Fruit fly (Drosophila melanogaster) whole organism, embryonic: ENCODE results near the gene CG7402.

Experiments used
- Adf1 ChIP-seq: fragments of 200-800 bp; sonication (Bioruptor generic); IDR thresholded peaks from 2 replicates; pipeline ENCODE4 v1.3.6; 2022; ENCODE audit warnings: missing biosample characterization, missing genetic modification characterization
- Asciz ChIP-seq: fragments of 200-800 bp; sonication (Bioruptor generic); optimal IDR thresholded peaks from 2 replicates; lab custom pipeline; 2017; ENCODE audit warnings: missing biosample characterization, mild to moderate bottlenecking, missing genetic modification characterization, missing genetic modification reagents
- CG10147 ChIP-seq: fragments of 200-800 bp; sonication (Bioruptor generic); optimal IDR thresholded peaks from 2 replicates; lab custom pipeline; 2019; ENCODE audit warnings: missing biosample characterization, mild to moderate bottlenecking, missing genetic modification characterization, moderate library complexity
- CG11093 ChIP-seq: fragments of 200-800 bp; sonication (Bioruptor generic); IDR thresholded peaks from 3 replicates; pipeline ENCODE4 v1.3.6; 2022; ENCODE audit warnings: missing biosample characterization, missing genetic modification characterization
- CG12299 ChIP-seq: fragments of 200-800 bp; sonication (Bioruptor generic); optimal IDR thresholded peaks from 2 replicates; lab custom pipeline; 2018; ENCODE audit warnings: missing biosample characterization, mild to moderate bottlenecking, missing genetic modification characterization
- CG13287 ChIP-seq: fragments of 200-800 bp; sonication (Bioruptor generic); IDR thresholded peaks from 2 replicates; pipeline ENCODE4 v1.3.6; 2022; ENCODE audit warnings: missing biosample characterization, missing genetic modification characterization; ENCODE audit not compliant: partially characterized antibody
- CG13296 ChIP-seq: fragments of 200-800 bp; sonication (Bioruptor generic); optimal IDR thresholded peaks from 3 replicates; lab custom pipeline; 2018; ENCODE audit warnings: missing biosample characterization, mild to moderate bottlenecking, missing genetic modification characterization
- CG13894 ChIP-seq: fragments of 200-800 bp; sonication (Bioruptor generic); optimal IDR thresholded peaks from 3 replicates; lab custom pipeline; 2018; ENCODE audit warnings: missing biosample characterization, mild to moderate bottlenecking, missing genetic modification characterization, moderate library complexity
- CG15479 ChIP-seq: fragments of 200-800 bp; sonication (Bioruptor generic); optimal IDR thresholded peaks from 3 replicates; lab custom pipeline; 2019; ENCODE audit warnings: missing biosample characterization, mild to moderate bottlenecking, missing genetic modification characterization, moderate library complexity
- CG17359 ChIP-seq: fragments of 200-800 bp; sonication (Bioruptor generic); optimal IDR thresholded peaks from 3 replicates; lab custom pipeline; 2018; ENCODE audit warnings: missing biosample characterization, mild to moderate bottlenecking, missing genetic modification characterization, moderate library complexity
- CG1792 ChIP-seq: fragments of 200-800 bp; sonication (Bioruptor generic); optimal IDR thresholded peaks from 2 replicates; lab custom pipeline; 2016; ENCODE audit warnings: missing biosample characterization, missing genetic modification characterization
- CG2202 ChIP-seq: fragments of 200-800 bp; sonication (Bioruptor generic); optimal IDR thresholded peaks from 2 replicates; lab custom pipeline; 2018; ENCODE audit warnings: missing biosample characterization, mild to moderate bottlenecking, missing genetic modification characterization
- CG30403 ChIP-seq: fragments of 200-800 bp; sonication (Bioruptor generic); optimal IDR thresholded peaks from 3 replicates; lab custom pipeline; 2016; ENCODE audit warnings: missing biosample characterization, missing genetic modification characterization
- CG5953 ChIP-seq: fragments of 200-800 bp; sonication (Bioruptor generic); IDR thresholded peaks from 2 replicates; pipeline ENCODE4 v1.3.6; 2022; ENCODE audit warnings: missing biosample characterization, missing genetic modification characterization
- CG6765 ChIP-seq: fragments of 200-800 bp; sonication (Bioruptor generic); optimal IDR thresholded peaks from 3 replicates; lab custom pipeline; 2017; ENCODE audit warnings: missing biosample characterization, mild to moderate bottlenecking, missing genetic modification characterization
- CG8765 ChIP-seq: fragments of 200-800 bp; sonication (Bioruptor generic); IDR thresholded peaks from 2 replicates; pipeline ENCODE4 v1.3.6; 2022; ENCODE audit warnings: missing biosample characterization, missing genetic modification characterization
- CG9215 ChIP-seq: fragments of 200-800 bp; sonication (Bioruptor generic); IDR thresholded peaks from 2 replicates; pipeline ENCODE4 v1.3.6; 2022; ENCODE audit warnings: missing biosample characterization, missing genetic modification characterization
- CG9437 ChIP-seq: fragments of 200-800 bp; sonication (Bioruptor generic); optimal IDR thresholded peaks from 2 replicates; lab custom pipeline; 2018; ENCODE audit warnings: missing biosample characterization, mild to moderate bottlenecking, missing genetic modification characterization
- CkIIα-i1 ChIP-seq: fragments of 200-800 bp; sonication (Bioruptor generic); IDR thresholded peaks from 2 replicates; pipeline ENCODE4 v1.3.6; 2022; ENCODE audit warnings: missing biosample characterization, missing genetic modification characterization
- Doc2 ChIP-seq: fragments of 200-800 bp; sonication (Bioruptor generic); IDR thresholded peaks from 2 replicates; pipeline ENCODE4 v1.3.6; 2022; ENCODE audit warnings: missing biosample characterization, missing genetic modification characterization
- Drgx ChIP-seq: fragments of 200-800 bp; sonication (Bioruptor generic); IDR thresholded peaks from 2 replicates; pipeline ENCODE4 v1.3.6; 2022; ENCODE audit warnings: missing biosample characterization, missing genetic modification characterization
- Eip74EF ChIP-seq, 2 experiments: fragments of 200-800 bp in 1 of 2; fragments of >200 bp in 1 of 2; sonication (Bioruptor generic) in 1 of 2; optimal IDR thresholded peaks; 2 replicates each; lab custom pipeline; 2017 to 2019; ENCODE audit warnings: missing biosample characterization in 2 of 2, missing genetic modification characterization in 2 of 2, mild to moderate bottlenecking in 1 of 2, moderate library complexity in 1 of 2
- HmgZ ChIP-seq: fragments of 200-800 bp; sonication (Bioruptor generic); optimal IDR thresholded peaks from 2 replicates; lab custom pipeline; 2018; ENCODE audit warnings: missing biosample characterization, mild to moderate bottlenecking, missing genetic modification characterization
- Lpt ChIP-seq: fragments of >200 bp; optimal IDR thresholded peaks from 2 replicates; lab custom pipeline; 2018; ENCODE audit warnings: missing biosample characterization, missing genetic modification characterization
- NK7.1 ChIP-seq: fragments of 200-800 bp; sonication (Bioruptor generic); optimal IDR thresholded peaks from 3 replicates; lab custom pipeline; 2016; ENCODE audit warnings: missing biosample characterization, missing genetic modification characterization
- Nf-YB ChIP-seq: fragments of 200-800 bp; sonication (Bioruptor generic); optimal IDR thresholded peaks from 3 replicates; lab custom pipeline; 2019; ENCODE audit warnings: missing biosample characterization, mild to moderate bottlenecking, missing genetic modification characterization, moderate library complexity
- PHDP ChIP-seq: fragments of 200-800 bp; sonication (Bioruptor generic); optimal IDR thresholded peaks from 3 replicates; lab custom pipeline; 2018; ENCODE audit warnings: missing biosample characterization, mild to moderate bottlenecking, missing genetic modification characterization, moderate library complexity
- Sox100B ChIP-seq: fragments of 200-800 bp; sonication (Bioruptor generic); optimal IDR thresholded peaks from 3 replicates; lab custom pipeline; 2018; ENCODE audit warnings: missing biosample characterization, mild to moderate bottlenecking, missing genetic modification characterization
- Sox102F ChIP-seq: fragments of 200-800 bp; sonication (Bioruptor generic); optimal IDR thresholded peaks from 2 replicates; lab custom pipeline; 2018; ENCODE audit warnings: missing biosample characterization, mild to moderate bottlenecking, missing genetic modification characterization, moderate library complexity
- Usf ChIP-seq: fragments of 200-800 bp; sonication (Bioruptor generic); optimal IDR thresholded peaks from 2 replicates; lab custom pipeline; 2017; ENCODE audit warnings: missing genotype, missing biosample characterization, missing genetic modification characterization
- aop ChIP-seq: fragments of 200-800 bp; sonication (Bioruptor generic); IDR thresholded peaks from 2 replicates; pipeline ENCODE4 v1.3.6; 2022; ENCODE audit warnings: missing biosample characterization, missing genetic modification characterization
- dysf ChIP-seq: fragments of 200-800 bp; sonication (Bioruptor generic); IDR thresholded peaks from 3 replicates; pipeline ENCODE4 v1.3.6; 2022; ENCODE audit warnings: missing biosample characterization, missing genetic modification characterization
- gfzf ChIP-seq: fragments of 200-800 bp; sonication (Bioruptor generic); optimal IDR thresholded peaks from 2 replicates; lab custom pipeline; 2016; ENCODE audit warnings: missing biosample characterization, mild to moderate bottlenecking, missing genetic modification characterization, moderate library complexity
- grn ChIP-seq: fragments of 200-800 bp; sonication (Bioruptor generic); optimal IDR thresholded peaks from 3 replicates; lab custom pipeline; 2017; ENCODE audit warnings: missing biosample characterization, missing genetic modification characterization
- gsb ChIP-seq: fragments of 200-800 bp; sonication (Bioruptor generic); IDR thresholded peaks from 2 replicates; pipeline ENCODE4 v1.3.6; 2022; ENCODE audit warnings: missing biosample characterization, missing genetic modification characterization
- gsb-n ChIP-seq: fragments of 200-800 bp; sonication (Bioruptor generic); optimal IDR thresholded peaks from 3 replicates; lab custom pipeline; 2018; ENCODE audit warnings: missing biosample characterization, mild to moderate bottlenecking, missing genetic modification characterization
- gt ChIP-seq: fragments of 200-800 bp; sonication (Bioruptor generic); IDR thresholded peaks from 2 replicates; pipeline ENCODE4 v1.3.6; 2022; ENCODE audit warnings: missing biosample characterization, missing genetic modification characterization
- hbn ChIP-seq: fragments of 200-800 bp; sonication (Bioruptor generic); IDR thresholded peaks from 2 replicates; pipeline ENCODE4 v1.3.6; 2022; ENCODE audit warnings: missing biosample characterization, missing genetic modification characterization; ENCODE audit not compliant: partially characterized antibody
- hkb ChIP-seq, 2 experiments: fragments of 200-800 bp in 1 of 2; fragments of >200 bp in 1 of 2; sonication (Bioruptor generic) in 1 of 2; IDR thresholded peaks in 1 of 2; optimal IDR thresholded peaks in 1 of 2; 2 replicates each; pipeline versions ENCODE4 v1.3.6 to Lab custom; 2017 to 2022; ENCODE audit warnings: missing biosample characterization in 1 of 2, missing genetic modification characterization in 1 of 2
- inv ChIP-seq: fragments of 200-800 bp; sonication (Bioruptor generic); IDR thresholded peaks from 2 replicates; pipeline ENCODE4 v1.3.6; 2022; ENCODE audit warnings: missing biosample characterization, missing genetic modification characterization; ENCODE audit not compliant: partially characterized antibody
- jumu ChIP-seq: fragments of 200-800 bp; sonication (Bioruptor generic); optimal IDR thresholded peaks from 3 replicates; lab custom pipeline; 2016; ENCODE audit warnings: missing biosample characterization, missing genetic modification characterization
- mirr ChIP-seq: fragments of 200-800 bp; sonication (Bioruptor generic); optimal IDR thresholded peaks from 3 replicates; lab custom pipeline; 2018; ENCODE audit warnings: missing biosample characterization, mild to moderate bottlenecking, missing genetic modification characterization
- mld ChIP-seq: fragments of 200-800 bp; sonication (Bioruptor generic); IDR thresholded peaks from 3 replicates; pipeline ENCODE4 v1.3.6; 2022; ENCODE audit warnings: missing biosample characterization, missing genetic modification characterization; ENCODE audit not compliant: partially characterized antibody
- odd ChIP-seq: fragments of 200-800 bp; sonication (Bioruptor generic); optimal IDR thresholded peaks from 2 replicates; lab custom pipeline; 2017; ENCODE audit warnings: missing biosample characterization, mild to moderate bottlenecking, missing genetic modification characterization
- ranshi ChIP-seq: fragments of 200-800 bp; sonication (Bioruptor generic); IDR thresholded peaks from 2 replicates; pipeline ENCODE4 v1.3.6; 2022; ENCODE audit warnings: missing biosample characterization, missing genetic modification characterization
- sens ChIP-seq: fragments of 200-800 bp; sonication (Bioruptor generic); peaks from one replicate; lab custom pipeline; 2016; ENCODE audit warnings: missing biosample characterization, missing genetic modification characterization
- sisA ChIP-seq: fragments of 200-800 bp; sonication (Bioruptor generic); IDR thresholded peaks from 2 replicates; pipeline ENCODE4 v1.3.6; 2022; ENCODE audit warnings: missing biosample characterization, missing genetic modification characterization
- tio ChIP-seq: fragments of 200-800 bp; sonication (Bioruptor generic); optimal IDR thresholded peaks from 2 replicates; lab custom pipeline; 2017; ENCODE audit warnings: missing biosample characterization, missing genetic modification characterization, inconsistent platforms
- vfl ChIP-seq: fragments of 200-800 bp; sonication (Bioruptor generic); optimal IDR thresholded peaks from 2 replicates; lab custom pipeline; 2016; ENCODE audit warnings: missing biosample characterization, missing genetic modification characterization
- z ChIP-seq: fragments of 200-800 bp; sonication (Bioruptor generic); IDR thresholded peaks from 3 replicates; pipeline ENCODE4 v1.3.6; 2022; ENCODE audit warnings: missing biosample characterization, missing genetic modification characterization

CG7402 gene

dm6 chr3L:17895815-17896275 is 8.3 kb downstream of the CG7402 start, which contains the start of gene Tsp74F (continued):
- TF ChIP-seq CG10147 (GFP tag; lab: Kevin White, UChicago) (no peak), CG30403 (GFP tag; lab: Kevin White, UChicago) (no peak), Asciz (GFP tag; lab: Kevin White, UChicago) (peak; percentile 60), hkb (optimal IDR thresholded peaks at IDR 0.05; lab: Kevin White, UChicago) (no peak), hkb (GFP tag; IDR thresholded peaks at IDR 0.05; lab: Robert Waterston, UW) (peak; percentile 44; the same call in 1 of the 2 replicates), CG2202 (tag; lab: Kevin White, UChicago) (no peak), CG12299 (tag; lab: Kevin White, UChicago) (no peak), Adf1 (GFP tag; lab: Robert Waterston, UW) (no peak), grn (no peak), CG9215 (GFP tag; lab: Robert Waterston, UW) (no peak), jumu (GFP tag; lab: Kevin White, UChicago) (no peak), Drgx (0 out of 2 replicates have a peak, but pooled peaks have one; percentile 24), CG13296 (peak; percentile 30), hbn (GFP tag; lab: Robert Waterston, UW) (no peak), gfzf (GFP tag; lab: Kevin White, UChicago) (no peak), ranshi (GFP tag; lab: Robert Waterston, UW) (no peak), Eip74EF (GFP tag; optimal IDR thresholded peaks at IDR 0.05; lab: Kevin White, UChicago) (peak in 1 of 2 experiments; percentile 34), CG15479 (no peak), sisA (GFP tag; lab: Robert Waterston, UW) (no peak), Sox102F (GFP tag; lab: Kevin White, UChicago) (peak; percentile 8), tio (GFP tag; lab: Kevin White, UChicago) (no peak), sens (GFP tag; lab: Kevin White, UChicago) (peak; percentile 76), CG8765 (GFP tag; lab: Robert Waterston, UW) (no peak), CG11093 (GFP tag; lab: Robert Waterston, UW) (no peak), odd (GFP tag; lab: Kevin White, UChicago) (peak; percentile 27), z (GFP tag; lab: Robert Waterston, UW) (peak; percentile 43; the same call in 1 of the 3 replicates), NK7.1 (GFP tag; lab: Kevin White, UChicago) (no peak), PHDP (peak; percentile 40), CG9437 (no peak), CG13287 (GFP tag; lab: Robert Waterston, UW) (0 out of 2 replicates have a peak, but pooled peaks have one; percentile 18), mirr (GFP tag; lab: Kevin White, UChicago) (no peak), mld (GFP tag; lab: Robert Waterston, UW) (no peak), Nf-YB (no peak), vfl (GFP tag; lab: Kevin White, UChicago) (no peak), gsb-n (no peak), Doc2 (GFP tag; lab: Robert Waterston, UW) (no peak), inv (GFP tag; lab: Robert Waterston, UW) (no peak), HmgZ (tag; lab: Kevin White, UChicago) (no peak), CG17359 (tag; lab: Kevin White, UChicago) (peak; percentile 14), CG13894 (peak; percentile 17), Usf (GFP tag; lab: Kevin White, UChicago) (no peak), gt (GFP tag; lab: Robert Waterston, UW) (no peak), gsb (GFP tag; lab: Robert Waterston, UW) (no peak), CG5953 (GFP tag; lab: Robert Waterston, UW) (no peak), CG6765 (GFP tag; lab: Kevin White, UChicago) (peak; percentile 5), Sox100B (GFP tag; lab: Kevin White, UChicago) (peak; percentile 21), CG1792 (GFP tag; lab: Kevin White, UChicago) (no peak), aop (no peak), CkIIα-i1 (GFP tag; lab: Robert Waterston, UW) (no peak), dysf (GFP tag; lab: Robert Waterston, UW) (peak; percentile 21; the same call in 1 of the 3 replicates), Lpt (GFP tag; lab: Kevin White, UChicago) (no peak)
